Worm (Caenorhabditis elegans): ENCODE measurements around the gene aptf-3.

DNA sequence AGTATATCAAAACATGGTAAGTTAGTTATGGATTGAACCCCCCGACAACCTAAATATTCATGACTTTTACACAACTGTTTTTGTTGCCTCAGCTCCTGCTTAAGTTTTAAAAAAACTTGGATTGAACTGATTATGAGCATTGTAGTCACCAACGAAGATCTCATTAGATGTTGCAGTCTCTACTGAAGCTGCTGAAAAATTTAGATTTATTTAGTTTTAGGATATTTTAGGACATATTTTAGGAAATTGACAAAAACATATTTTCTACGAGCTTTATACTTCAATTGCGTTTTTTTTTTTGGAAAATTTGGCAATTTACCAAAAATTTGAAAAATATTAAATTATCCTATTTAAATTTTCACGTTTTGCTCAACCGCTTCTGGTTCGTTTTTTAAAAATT is 32.0 kb upstream of the aptf-3 start, which contains the start of gene F54C9.14:
- TF ChIP-seq unc-55 (GFP tag; optimal IDR thresholded peaks at IDR 0.05), result no peak
- TF ChIP-seq hlh-8 (tag; optimal IDR thresholded peaks at IDR 0.05), result no peak
- no peak for TF ChIP-seq dve-1 (tag; optimal IDR thresholded peaks at IDR 0.05)
